Worm (Caenorhabditis elegans) whole organism, L3 larva: ENCODE results near the gene nlp-23.

Experiments
- R02D3.7 ChIP-seq: fragments of 150-350 bp; optimal IDR thresholded peaks from 2 replicates; lab custom pipeline; 2014; ENCODE audit warnings: missing biosample characterization, missing genetic modification characterization
- ZK546.5 ChIP-seq: sonication (generic microtip); optimal IDR thresholded peaks from 2 replicates; lab custom pipeline; 2017; ENCODE audit warnings: missing biosample characterization, missing genetic modification characterization
- ceh-82 ChIP-seq: fragments of 150-350 bp; optimal IDR thresholded peaks from 2 replicates; lab custom pipeline; 2014; ENCODE audit warnings: missing biosample characterization, missing genetic modification characterization
- fkh-10 ChIP-seq: sonication (generic microtip); optimal IDR thresholded peaks from 2 replicates; lab custom pipeline; 2017; ENCODE audit warnings: missing biosample characterization, missing genetic modification reagents, missing genetic modification characterization
- hmg-11 ChIP-seq: sonication (generic microtip); optimal IDR thresholded peaks from 2 replicates; lab custom pipeline; 2016; ENCODE audit warnings: missing genetic modification characterization, missing compliant biosample characterization
- nhr-11 ChIP-seq: fragments of 150-350 bp; optimal IDR thresholded peaks from 2 replicates; lab custom pipeline; 2014; ENCODE audit warnings: missing biosample characterization, missing genetic modification characterization
- nhr-25 ChIP-seq: sonication (generic microtip); optimal IDR thresholded peaks from 2 replicates; lab custom pipeline; 2017; ENCODE audit warnings: missing biosample characterization, missing genetic modification characterization
- nhr-28 ChIP-seq: fragments of 150-350 bp; optimal IDR thresholded peaks from 2 replicates; lab custom pipeline; 2014; ENCODE audit warnings: missing biosample characterization, missing genetic modification characterization
- pqm-1 ChIP-seq: fragments of 150-350 bp; optimal IDR thresholded peaks from 2 replicates; lab custom pipeline; 2017; ENCODE audit warnings: missing biosample characterization, missing genetic modification characterization, inconsistent platforms
- tbx-2 ChIP-seq: sonication (generic microtip); optimal IDR thresholded peaks from 2 replicates; lab custom pipeline; 2016; ENCODE audit warnings: mild to moderate bottlenecking, missing genetic modification characterization, missing compliant biosample characterization
- zag-1 ChIP-seq: fragments of 150-350 bp; optimal IDR thresholded peaks from 2 replicates; lab custom pipeline; 2014; ENCODE audit warnings: missing biosample characterization, missing genetic modification characterization

DNA sequence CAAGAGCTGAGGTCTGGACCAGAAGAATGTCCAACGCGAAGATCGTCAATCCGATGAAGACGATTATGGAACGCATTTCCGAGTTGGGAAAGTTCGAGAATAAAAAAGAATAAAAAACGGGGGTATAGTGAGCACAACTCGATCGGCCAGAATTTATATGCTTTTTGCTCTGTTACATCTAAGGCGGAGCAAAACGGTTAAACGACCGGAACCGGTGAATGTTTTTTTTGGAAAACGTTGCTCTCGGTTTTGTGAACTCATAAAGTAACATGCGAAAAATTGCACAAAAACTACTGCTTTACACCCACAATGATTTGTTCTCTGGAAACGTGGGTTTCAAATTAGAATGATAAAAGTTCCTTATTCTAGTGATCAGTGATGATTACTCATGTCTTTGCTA lies 770 bp downstream of the nlp-23 start, which contains the start of gene nlp-22:
- TF ChIP-seq pqm-1 (no peak), hmg-11 (tag; lab: Kevin White, UChicago) (no peak), nhr-25 (tag; lab: Kevin White, UChicago) (no peak), nhr-11 (tag; lab: Kevin White, UChicago) (no peak), ceh-82 (no peak), nhr-28 (tag; lab: Kevin White, UChicago) (no peak), fkh-10 (GFP tag; lab: Kevin White, UChicago) (no peak), ZK546.5 (no peak), tbx-2 (tag; lab: Kevin White, UChicago) (no peak), zag-1 (tag; lab: Kevin White, UChicago) (no peak), R02D3.7 (tag; lab: Kevin White, UChicago) (no peak)
